Worm (Caenorhabditis elegans): Measurements from ENCODE around the gene F59B2.9.

Gene F59B2.9

ce11 chrIII:8978512-8979352, 33.5 kb downstream of the F59B2.9 start (continued):
- no peak for TF ChIP-seq mdl-1 (tag; optimal IDR thresholded peaks at IDR 0.05)
- peak; percentile 15 for TF ChIP-seq sma-3 (GFP tag; optimal IDR thresholded peaks at IDR 0.05)
- TF ChIP-seq alr-1 (tag; optimal IDR thresholded peaks at IDR 0.05): no peak
- TF ChIP-seq R02D3.7 (tag; optimal IDR thresholded peaks at IDR 0.05): no peak
- TF ChIP-seq unc-55 (GFP tag; optimal IDR thresholded peaks at IDR 0.05): no peak
- TF ChIP-seq ztf-4 (tag; optimal IDR thresholded peaks at IDR 0.05): no peak
- no peak for TF ChIP-seq nhr-23 (tag; optimal IDR thresholded peaks at IDR 0.05)
- TF ChIP-seq nhr-6 (tag; optimal IDR thresholded peaks at IDR 0.05): no peak
- TF ChIP-seq nhr-10 (tag; optimal IDR thresholded peaks at IDR 0.05): no peak
- no peak for TF ChIP-seq ZK546.5 (tag; optimal IDR thresholded peaks at IDR 0.05)
- no peak for TF ChIP-seq ceh-82 (tag; optimal IDR thresholded peaks at IDR 0.05)
- no peak for TF ChIP-seq mab-5 (tag; optimal IDR thresholded peaks at IDR 0.05)
- TF ChIP-seq sem-4 (tag; optimal IDR thresholded peaks at IDR 0.05): no peak
- TF ChIP-seq lin-11 (tag; optimal IDR thresholded peaks at IDR 0.05): no peak

- TF ChIP-seq Y55F3AM.14 (GFP tag; optimal IDR thresholded peaks at IDR 0.05) (peak; percentile 24), nhr-21 (tag; optimal IDR thresholded peaks at IDR 0.05) (peak; percentile 58), lsy-2 (tag; optimal IDR thresholded peaks at IDR 0.05) (no peak), blmp-1 (tag; optimal IDR thresholded peaks at IDR 0.05; ENCODE audit: insufficient read depth) (peak; percentile 28), mbf-1 (tag; optimal IDR thresholded peaks at IDR 0.05) (no peak)
Observed at ce11 chrIII:8974835-8975234, 37.4 kb downstream of the F59B2.9 start.

ce11 chrIII:8973826-8974225, 38.4 kb downstream of the F59B2.9 start, which contains the start of gene R08D7.5:
R08D7.5 (plus strand) TSS chrIII:8974126.
- TF ChIP-seq R02D3.7 (tag; optimal IDR thresholded peaks at IDR 0.05) (no peak), ztf-4 (tag; optimal IDR thresholded peaks at IDR 0.05) (no peak), nhr-23 (tag; optimal IDR thresholded peaks at IDR 0.05) (no peak), nhr-6 (tag; optimal IDR thresholded peaks at IDR 0.05) (no peak), mbf-1 (tag; optimal IDR thresholded peaks at IDR 0.05) (no peak), F13H6.1 (tag; optimal IDR thresholded peaks at IDR 0.05) (no peak), nhr-77 (tag; optimal IDR thresholded peaks at IDR 0.05) (no peak)

ce11 chrIII:8973163-8973562, 39.0 kb downstream of the F59B2.9 start:
- no peak for TF ChIP-seq nhr-6 (tag; optimal IDR thresholded peaks at IDR 0.05)
- no peak for TF ChIP-seq lin-13 (GFP tag; optimal IDR thresholded peaks at IDR 0.05)
- TF ChIP-seq unc-62 (GFP tag; optimal IDR thresholded peaks at IDR 0.05): no peak
- TF ChIP-seq lin-39 (tag; optimal IDR thresholded peaks at IDR 0.05): no peak
- no peak for TF ChIP-seq skn-1 (tag; optimal IDR thresholded peaks at IDR 0.05)
- no peak for TF ChIP-seq nhr-21 (tag; optimal IDR thresholded peaks at IDR 0.05)
- no peak for TF ChIP-seq ztf-1 (GFP tag; conservative IDR thresholded peaks at IDR 0.05)
- no peak for TF ChIP-seq mab-5 (tag; optimal IDR thresholded peaks at IDR 0.05)
- TF ChIP-seq mdl-1 (tag; optimal IDR thresholded peaks at IDR 0.05): no peak
- TF ChIP-seq Y55F3AM.14 (GFP tag; optimal IDR thresholded peaks at IDR 0.05): no peak
- TF ChIP-seq zag-1 (tag; optimal IDR thresholded peaks at IDR 0.05): no peak
- no peak for TF ChIP-seq aly-2 (tag; optimal IDR thresholded peaks at IDR 0.05)
- TF ChIP-seq sma-3 (GFP tag; optimal IDR thresholded peaks at IDR 0.05): no peak
- TF ChIP-seq fos-1 (tag; optimal IDR thresholded peaks at IDR 0.05): no peak
- TF ChIP-seq ceh-82 (tag; optimal IDR thresholded peaks at IDR 0.05): no peak
- TF ChIP-seq nhr-23 (tag; optimal IDR thresholded peaks at IDR 0.05): no peak
- TF ChIP-seq unc-55 (GFP tag; optimal IDR thresholded peaks at IDR 0.05): peak; percentile 12
- peak; percentile 10 for TF ChIP-seq C34F6.9 (tag; optimal IDR thresholded peaks at IDR 0.05)

DNA sequence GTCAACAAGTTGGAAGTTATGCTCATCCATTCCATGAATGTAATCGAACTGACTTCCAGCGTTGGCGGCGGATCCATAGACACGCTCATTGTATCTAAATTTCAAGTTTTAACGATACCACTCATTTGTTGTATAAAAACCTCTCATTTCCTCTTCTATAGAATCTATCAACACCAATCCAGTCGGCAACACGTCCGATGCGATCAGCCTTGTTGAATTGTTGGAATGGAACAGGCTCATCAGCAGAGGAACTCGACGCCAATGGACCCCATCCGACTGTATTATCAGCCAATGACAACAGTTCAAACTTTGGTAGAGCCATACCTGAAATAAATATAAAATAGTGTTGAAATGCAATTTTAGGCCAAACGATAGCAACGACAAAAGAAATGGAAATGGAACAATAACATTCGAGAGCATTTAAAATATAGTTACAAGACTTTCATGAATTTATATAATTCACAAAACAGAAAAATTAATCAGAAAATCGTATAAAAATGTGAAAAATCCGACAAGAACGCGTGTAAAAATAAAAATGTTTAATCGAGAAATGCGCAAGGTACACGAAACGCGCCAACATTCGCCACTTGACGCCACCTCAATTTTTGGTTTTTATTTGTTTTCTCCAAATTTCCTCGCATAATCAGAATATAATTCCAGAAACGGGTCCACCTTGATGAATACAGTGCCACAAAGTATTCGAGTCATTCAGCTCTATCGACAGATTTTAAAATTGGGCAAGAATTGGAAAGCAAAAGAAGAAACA, 40.8 kb downstream of the F59B2.9 start, which contains the start of the genes eif-3.D and R08D7.4:
Gene eif-3.D, minus strand, starts transcription at position 324 of the 766 bp plus-strand sequence.
Gene R08D7.4, plus strand, starts transcription at position 638 of the 766 bp plus-strand sequence.
- TF ChIP-seq nhr-237 (tag; optimal IDR thresholded peaks at IDR 0.05): no peak
- no peak for TF ChIP-seq elt-1 (tag; optimal IDR thresholded peaks at IDR 0.05)
- TF ChIP-seq nhr-10 (tag; optimal IDR thresholded peaks at IDR 0.05): no peak
- TF ChIP-seq gmeb-1 (tag; optimal IDR thresholded peaks at IDR 0.05): peak; percentile 72
- TF ChIP-seq nhr-21 (tag; optimal IDR thresholded peaks at IDR 0.05): no peak
- TF ChIP-seq unc-62 (GFP tag; optimal IDR thresholded peaks at IDR 0.05): no peak
- TF ChIP-seq C34F6.9 (tag; optimal IDR thresholded peaks at IDR 0.05): peak; percentile 87
- peak; percentile 59 for TF ChIP-seq crh-2 (tag; optimal IDR thresholded peaks at IDR 0.05)
- TF ChIP-seq lin-11 (tag; optimal IDR thresholded peaks at IDR 0.05): peak; percentile 13
- TF ChIP-seq lin-39 (tag; optimal IDR thresholded peaks at IDR 0.05): no peak
- TF ChIP-seq Y55F3AM.14 (GFP tag; optimal IDR thresholded peaks at IDR 0.05): no peak
- no peak for TF ChIP-seq egl-27 (tag; optimal IDR thresholded peaks at IDR 0.05)
- TF ChIP-seq lin-13 (GFP tag; optimal IDR thresholded peaks at IDR 0.05): peak; percentile 23
- TF ChIP-seq nhr-25 (tag; optimal IDR thresholded peaks at IDR 0.05): peak; percentile 44
- TF ChIP-seq sma-3 (GFP tag; optimal IDR thresholded peaks at IDR 0.05): peak; percentile 8
- TF ChIP-seq ztf-11 (tag; optimal IDR thresholded peaks at IDR 0.05): no peak
- TF ChIP-seq ceh-16 (tag; optimal IDR thresholded peaks at IDR 0.05): no peak
- peak; percentile 42 for TF ChIP-seq mab-5 (tag; optimal IDR thresholded peaks at IDR 0.05)
- peak; percentile 48 for TF ChIP-seq F13H6.1 (tag; optimal IDR thresholded peaks at IDR 0.05)
- peak; percentile 63 for TF ChIP-seq nhr-129 (tag; optimal IDR thresholded peaks at IDR 0.05)
- no peak for TF ChIP-seq mdl-1 (tag; optimal IDR thresholded peaks at IDR 0.05)
- peak; percentile 71 to 83 for TF ChIP-seq lsy-2 (tag; optimal IDR thresholded peaks at IDR 0.05)
- TF ChIP-seq unc-55 (GFP tag; optimal IDR thresholded peaks at IDR 0.05): peak; percentile 84
- TF ChIP-seq ZK546.5 (tag; optimal IDR thresholded peaks at IDR 0.05): no peak
- no peak for TF ChIP-seq alr-1 (tag; optimal IDR thresholded peaks at IDR 0.05)

Measured in whole organism, L2 larva.